Fruit fly (Drosophila melanogaster): ENCODE data around the gene CG14050.

dm6 chrX:2362414-2362813 is 36.4 kb upstream of the CG14050 start:
- no peak for TF ChIP-seq CG4424 (GFP tag; optimal IDR thresholded peaks at IDR 0.05)
- no peak for TF ChIP-seq Scr (GFP tag; IDR thresholded peaks at IDR 0.05; ENCODE audit: partially characterized antibody)
- TF ChIP-seq kay (GFP tag; optimal IDR thresholded peaks at IDR 0.05): no peak
- no peak for TF ChIP-seq NFAT (GFP tag; IDR thresholded peaks at IDR 0.05)
- no peak for TF ChIP-seq CG15073 (GFP tag; optimal IDR thresholded peaks at IDR 0.05)
- TF ChIP-seq CG13424 (tag; optimal IDR thresholded peaks at IDR 0.05): no peak
- no peak for TF ChIP-seq tx (GFP tag; optimal IDR thresholded peaks at IDR 0.05)
- no peak for TF ChIP-seq CTCF (GFP tag; optimal IDR thresholded peaks at IDR 0.05)
- TF ChIP-seq Dip2 (GFP tag; IDR thresholded peaks at IDR 0.05): no peak
- TF ChIP-seq CG8388 (GFP tag; optimal IDR thresholded peaks at IDR 0.05): no peak
- TF ChIP-seq CG3995 (GFP tag; optimal IDR thresholded peaks at IDR 0.05): no peak
- TF ChIP-seq HLHmδ (GFP tag; optimal IDR thresholded peaks at IDR 0.05): no peak
- TF ChIP-seq GATAe (GFP tag; conservative IDR thresholded peaks at IDR 0.05): no peak
- no peak for TF ChIP-seq CG17385 (GFP tag; optimal IDR thresholded peaks at IDR 0.05)
